Worm (Caenorhabditis elegans) whole organism, young adult: Measurements from ENCODE around the gene M70.5.

ENCODE experiments used
- B0035.1 ChIP-seq: sonication (generic microtip); optimal IDR thresholded peaks from 2 replicates; lab custom pipeline; 2016; ENCODE audit warnings: missing genetic modification characterization, mild to moderate bottlenecking, missing compliant biosample characterization, missing genotype, missing genetic modification reagents
- B0261.1 ChIP-seq: sonication (generic microtip); optimal IDR thresholded peaks from 2 replicates; lab custom pipeline; 2016; ENCODE audit warnings: mild to moderate bottlenecking, missing genetic modification characterization, moderate library complexity, missing compliant biosample characterization
- B0336.3 ChIP-seq: fragments of 200-800 bp; sonication (Bioruptor generic); IDR thresholded peaks from 2 replicates; pipeline ENCODE4 v1.3.6; 2022; ENCODE audit warnings: missing genetic modification characterization, missing compliant biosample characterization
- C06A6.2 ChIP-seq: fragments of 200-800 bp; sonication (Bioruptor generic); conservative IDR thresholded peaks from 2 replicates; pipeline ENCODE4 v1.3.6; 2022; ENCODE audit warnings: missing genetic modification characterization, missing compliant biosample characterization
- C17E4.6 ChIP-seq: fragments of 200-800 bp; sonication (Bioruptor generic); IDR thresholded peaks from 2 replicates; pipeline ENCODE4 v1.3.6; 2022; ENCODE audit warnings: missing genetic modification reagents, missing genetic modification characterization, missing compliant biosample characterization
- F22D6.2 ChIP-seq: sonication (generic microtip); optimal IDR thresholded peaks from 2 replicates; lab custom pipeline; 2016; ENCODE audit warnings: mild to moderate bottlenecking, missing genetic modification characterization, missing compliant biosample characterization
- F49E8.2 ChIP-seq: sonication (generic microtip); optimal IDR thresholded peaks from 3 replicates; lab custom pipeline; 2017; ENCODE audit warnings: missing genetic modification characterization, mild to moderate bottlenecking, missing compliant biosample characterization, antibody characterized with exemption, moderate library complexity; ENCODE audit not compliant: insufficient read depth
- F57A8.1 ChIP-seq: fragments of 200-800 bp; sonication (Bioruptor generic); optimal IDR thresholded peaks from 2 replicates; lab custom pipeline; 2018; ENCODE audit warnings: mild to moderate bottlenecking, missing genetic modification characterization, moderate library complexity, missing compliant biosample characterization
- F57C9.4 ChIP-seq: sonication (generic microtip); optimal IDR thresholded peaks from 2 replicates; lab custom pipeline; 2017; ENCODE audit warnings: mild to moderate bottlenecking, missing genetic modification characterization, missing compliant biosample characterization
- K11D2.4 ChIP-seq: fragments of 200-800 bp; sonication (Bioruptor generic); IDR thresholded peaks from 2 replicates; pipeline ENCODE4 v1.3.6; 2022; ENCODE audit warnings: missing genetic modification reagents, missing genetic modification characterization, missing compliant biosample characterization
- T07F8.4 ChIP-seq: sonication (generic microtip); optimal IDR thresholded peaks from 2 replicates; lab custom pipeline; 2016; ENCODE audit warnings: mild to moderate bottlenecking, missing genetic modification characterization, moderate library complexity, missing compliant biosample characterization
- T26A5.8 ChIP-seq: sonication (generic microtip); optimal IDR thresholded peaks from 2 replicates; lab custom pipeline; 2016; ENCODE audit warnings: missing genetic modification characterization, missing compliant biosample characterization
- Y53G8AR.9 ChIP-seq: fragments of 200-800 bp; sonication (Bioruptor generic); conservative IDR thresholded peaks from 2 replicates; pipeline ENCODE4 v1.3.6; 2022; ENCODE audit warnings: missing genetic modification reagents, missing genetic modification characterization, missing compliant biosample characterization
- Y56A3A.18 ChIP-seq: fragments of 200-800 bp; sonication (Bioruptor generic); IDR thresholded peaks from 2 replicates; pipeline ENCODE4 v1.3.6; 2022; ENCODE audit warnings: missing genetic modification reagents, missing genetic modification characterization, missing compliant biosample characterization
- atf-7 ChIP-seq: sonication (generic microtip); optimal IDR thresholded peaks from 2 replicates; lab custom pipeline; 2017; ENCODE audit warnings: mild to moderate bottlenecking, missing genetic modification characterization, missing compliant biosample characterization
- attf-5 ChIP-seq: fragments of 200-800 bp; sonication (Bioruptor generic); optimal IDR thresholded peaks from 2 replicates; lab custom pipeline; 2018; ENCODE audit warnings: mild to moderate bottlenecking, missing genetic modification characterization, missing compliant biosample characterization
- bed-1 ChIP-seq: fragments of 200-800 bp; sonication (Bioruptor generic); IDR thresholded peaks from 2 replicates; pipeline ENCODE4 v1.3.6; 2022; ENCODE audit warnings: missing genetic modification reagents, missing genetic modification characterization, missing compliant biosample characterization
- bed-2 ChIP-seq: fragments of 200-800 bp; sonication (Bioruptor generic); IDR thresholded peaks from 2 replicates; pipeline ENCODE4 v1.3.6; 2022; ENCODE audit warnings: missing genetic modification reagents, missing genetic modification characterization, missing compliant biosample characterization
- ceh-40 ChIP-seq: fragments of 200-800 bp; sonication (Bioruptor generic); IDR thresholded peaks from 2 replicates; pipeline ENCODE4 v1.3.6; 2022; ENCODE audit warnings: missing genetic modification characterization, missing compliant biosample characterization
- ceh-79 ChIP-seq: sonication (generic microtip); optimal IDR thresholded peaks from 2 replicates; lab custom pipeline; 2017; ENCODE audit warnings: mild to moderate bottlenecking, missing genetic modification characterization, missing compliant biosample characterization
- ceh-91 ChIP-seq: fragments of 200-800 bp; sonication (Bioruptor generic); IDR thresholded peaks from 2 replicates; pipeline ENCODE4 v1.3.6; 2022; ENCODE audit warnings: missing genetic modification reagents, missing genetic modification characterization, missing compliant biosample characterization
- die-1 ChIP-seq: sonication (generic microtip); optimal IDR thresholded peaks from 2 replicates; lab custom pipeline; 2016; ENCODE audit warnings: missing genotype, mild to moderate bottlenecking, missing genetic modification characterization, missing compliant biosample characterization
- dpff-1 ChIP-seq: sonication (generic microtip); optimal IDR thresholded peaks from 2 replicates; lab custom pipeline; 2017; ENCODE audit warnings: mild to moderate bottlenecking, missing genetic modification characterization, missing compliant biosample characterization
- egrh-3 ChIP-seq: fragments of 200-800 bp; sonication (Bioruptor generic); IDR thresholded peaks from 2 replicates; pipeline ENCODE4 v1.3.6; 2022; ENCODE audit warnings: missing genetic modification reagents, missing genetic modification characterization, missing compliant biosample characterization
- ekl-4 ChIP-seq: fragments of 200-800 bp; sonication (Bioruptor generic); IDR thresholded peaks from 2 replicates; pipeline ENCODE4 v1.3.6; 2022; ENCODE audit warnings: missing genetic modification reagents, missing genetic modification characterization, missing compliant biosample characterization
- him-1 ChIP-seq: sonication (generic microtip); optimal IDR thresholded peaks from 2 replicates; lab custom pipeline; 2016; ENCODE audit warnings: missing genotype, missing genetic modification reagents, missing genetic modification characterization, missing compliant biosample characterization
- hmg-20 ChIP-seq: fragments of 200-800 bp; sonication (Bioruptor generic); IDR thresholded peaks from 2 replicates; pipeline ENCODE4 v1.3.6; 2022; ENCODE audit warnings: missing genetic modification reagents, missing genetic modification characterization, missing compliant biosample characterization
- hsf-1 ChIP-seq: fragments of 200-800 bp; sonication (Bioruptor generic); IDR thresholded peaks from 2 replicates; pipeline ENCODE4 v1.3.6; 2022; ENCODE audit warnings: missing genetic modification reagents, missing genetic modification characterization, missing compliant biosample characterization
- lag-1 ChIP-seq: fragments of 200-800 bp; sonication (Bioruptor generic); IDR thresholded peaks from 2 replicates; pipeline ENCODE4 v1.3.6; 2022; ENCODE audit warnings: missing genetic modification reagents, missing genetic modification characterization, missing compliant biosample characterization
- lin-26 ChIP-seq: fragments of 200-800 bp; sonication (Bioruptor generic); IDR thresholded peaks from 2 replicates; pipeline ENCODE4 v1.3.6; 2022; ENCODE audit warnings: missing genetic modification reagents, missing genetic modification characterization, missing compliant biosample characterization
- lir-1 ChIP-seq: fragments of 200-800 bp; sonication (Bioruptor generic); conservative IDR thresholded peaks from 2 replicates; pipeline ENCODE4 v1.3.6; 2022; ENCODE audit warnings: missing genetic modification reagents, missing genetic modification characterization, missing compliant biosample characterization
- lsl-1 ChIP-seq: fragments of 200-800 bp; sonication (Bioruptor generic); optimal IDR thresholded peaks from 2 replicates; lab custom pipeline; 2018; ENCODE audit warnings: mild to moderate bottlenecking, missing genetic modification characterization, moderate library complexity, missing compliant biosample characterization
- lsy-27 ChIP-seq: sonication (generic microtip); optimal IDR thresholded peaks from 2 replicates; lab custom pipeline; 2017; ENCODE audit warnings: missing genetic modification characterization, mild to moderate bottlenecking, missing compliant biosample characterization, antibody characterized with exemption, missing genotype, borderline replicate concordance; ENCODE audit not compliant: insufficient read depth
- madf-10 ChIP-seq: sonication (generic microtip); optimal IDR thresholded peaks from 2 replicates; lab custom pipeline; 2016; ENCODE audit warnings: mild to moderate bottlenecking, missing genetic modification characterization, missing compliant biosample characterization
- madf-3 ChIP-seq: fragments of 200-800 bp; sonication (Bioruptor generic); IDR thresholded peaks from 2 replicates; pipeline ENCODE4 v1.3.6; 2022; ENCODE audit warnings: missing genetic modification reagents, missing genetic modification characterization, missing compliant biosample characterization
- mcd-1 ChIP-seq: fragments of 200-800 bp; sonication (Bioruptor generic); IDR thresholded peaks from 2 replicates; pipeline ENCODE4 v1.3.6; 2022; ENCODE audit warnings: missing genetic modification reagents, missing genetic modification characterization, missing compliant biosample characterization
- nhr-120 ChIP-seq: fragments of 200-800 bp; sonication (Bioruptor generic); IDR thresholded peaks from 2 replicates; pipeline ENCODE4 v1.3.6; 2022; ENCODE audit warnings: missing genetic modification characterization, missing compliant biosample characterization
- nhr-80 ChIP-seq: sonication (generic microtip); optimal IDR thresholded peaks from 2 replicates; lab custom pipeline; 2016; ENCODE audit warnings: missing genetic modification characterization, missing compliant biosample characterization
- rcor-1 ChIP-seq: fragments of 200-800 bp; sonication (Bioruptor generic); IDR thresholded peaks from 2 replicates; pipeline ENCODE4 v1.3.6; 2022; ENCODE audit warnings: missing genetic modification reagents, missing genetic modification characterization, missing compliant biosample characterization
- repo-1 ChIP-seq: sonication (generic microtip); optimal IDR thresholded peaks from 2 replicates; lab custom pipeline; 2017; ENCODE audit warnings: mild to moderate bottlenecking, missing genetic modification characterization, missing compliant biosample characterization
- rpc-1 ChIP-seq, 2 experiments: fragments of 150-350 bp in 1 of 2; sonication (generic microtip) in 1 of 2; optimal IDR thresholded peaks; 2 replicates each; lab custom pipeline; 2014 to 2018; ENCODE audit warnings: missing biosample characterization in 1 of 2, missing genetic modification characterization in 1 of 2, missing genetic modification reagents in 1 of 2, missing genotype in 1 of 2
- sea-2 ChIP-seq: fragments of 200-800 bp; sonication (Bioruptor generic); IDR thresholded peaks from 2 replicates; pipeline ENCODE4 v1.3.6; 2022; ENCODE audit warnings: missing genetic modification characterization, missing compliant biosample characterization
- somi-1 ChIP-seq: fragments of 200-800 bp; sonication (Bioruptor generic); optimal IDR thresholded peaks from 2 replicates; lab custom pipeline; 2018; ENCODE audit warnings: mild to moderate bottlenecking, missing genetic modification characterization, missing compliant biosample characterization
- tbp1 ChIP-seq: fragments of 200-800 bp; sonication (Bioruptor generic); optimal IDR thresholded peaks from 2 replicates; lab custom pipeline; 2018; ENCODE audit warnings: mild to moderate bottlenecking, missing genetic modification characterization, missing compliant biosample characterization
- tlf-1 ChIP-seq: fragments of 200-800 bp; sonication (Bioruptor generic); optimal IDR thresholded peaks from 2 replicates; lab custom pipeline; 2018; ENCODE audit warnings: mild to moderate bottlenecking, missing genetic modification characterization, missing compliant biosample characterization
- unc-130 ChIP-seq: sonication (generic microtip); optimal IDR thresholded peaks from 2 replicates; lab custom pipeline; 2016; ENCODE audit warnings: missing genetic modification reagents, missing genetic modification characterization, missing compliant biosample characterization
- zfh-2 ChIP-seq: fragments of 200-800 bp; sonication (Bioruptor generic); conservative IDR thresholded peaks from 2 replicates; pipeline ENCODE4 v1.3.6; 2022; ENCODE audit warnings: missing genetic modification reagents, missing genetic modification characterization, missing compliant biosample characterization
- ztf-18 ChIP-seq: sonication (generic microtip); optimal IDR thresholded peaks from 2 replicates; lab custom pipeline; 2016; ENCODE audit warnings: missing genotype, mild to moderate bottlenecking, missing genetic modification characterization, missing compliant biosample characterization
- ztf-26 ChIP-seq: sonication (generic microtip); optimal IDR thresholded peaks from 2 replicates; lab custom pipeline; 2017; ENCODE audit warnings: missing genetic modification characterization, missing compliant biosample characterization

Gene M70.5

DNA sequence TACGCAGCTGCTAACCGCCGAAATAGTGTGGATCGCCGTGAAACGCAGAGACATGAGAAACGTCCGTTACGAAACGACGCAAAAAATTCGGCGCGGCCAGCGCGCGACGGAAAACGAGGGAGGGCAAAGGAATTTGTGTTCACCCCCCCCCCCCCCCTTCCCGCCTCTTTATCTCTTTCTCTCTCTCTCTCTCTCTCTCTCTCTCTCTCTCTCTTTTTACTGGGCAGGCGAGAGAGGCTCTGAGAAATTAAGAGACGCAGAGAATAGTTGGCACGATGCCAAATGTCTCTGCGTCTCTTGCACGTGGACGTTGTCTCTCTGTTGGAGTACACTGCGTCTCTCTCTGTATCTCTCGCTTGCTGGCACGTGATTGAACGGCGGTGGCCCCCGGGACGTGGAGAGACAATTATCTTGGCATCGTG is 56.1 kb downstream of the M70.5 start (continued):
- TF ChIP-seq unc-130 (GFP tag; lab: Kevin White, UChicago): no peak
- TF ChIP-seq Y56A3A.18 (GFP tag; lab: Robert Waterston, UW): peak; percentile 71; the same call in 1 of the 2 replicates
- TF ChIP-seq ekl-4 (GFP tag; lab: Robert Waterston, UW): peak; percentile 93
- TF ChIP-seq lin-26 (GFP tag; lab: Robert Waterston, UW): peak; percentile 66; the same call in 1 of the 2 replicates
- TF ChIP-seq B0261.1 (tag; lab: Kevin White, UChicago): peak; percentile 19
- no peak for TF ChIP-seq T07F8.4 (tag; lab: Kevin White, UChicago)
- TF ChIP-seq ceh-79: peak; percentile 58
- TF ChIP-seq bed-2 (GFP tag; lab: Robert Waterston, UW): peak; percentile 62; the same call in 1 of the 2 replicates
- peak; percentile 84 for TF ChIP-seq madf-3 (GFP tag; lab: Robert Waterston, UW)
- TF ChIP-seq B0336.3: peak; percentile 99
- TF ChIP-seq F22D6.2: peak; percentile 90
- peak; percentile 92 for TF ChIP-seq attf-5 (GFP tag; lab: Kevin White, UChicago)
- peak; percentile 95 for TF ChIP-seq tlf-1
- peak; percentile 95 for TF ChIP-seq madf-10 (tag; lab: Kevin White, UChicago)
- TF ChIP-seq F57C9.4 (tag; lab: Kevin White, UChicago): peak; percentile 94
- peak; percentile 98 for TF ChIP-seq C06A6.2
- TF ChIP-seq tbp1: peak; percentile 73
- peak; percentile 88; the same call in 1 of the 2 replicates for TF ChIP-seq sea-2
- TF ChIP-seq lsl-1: peak; percentile 7
- peak; percentile 54 for TF ChIP-seq die-1
- peak; percentile 92 for TF ChIP-seq mcd-1
- TF ChIP-seq bed-1: no peak
- peak; percentile 76; the same call in 1 of the 2 replicates for TF ChIP-seq hmg-20
- TF ChIP-seq ztf-18: peak; percentile 60
- peak; percentile 75 for TF ChIP-seq nhr-80 (tag; lab: Kevin White, UChicago)
- peak; percentile 96 for TF ChIP-seq Y53G8AR.9 (GFP tag; lab: Robert Waterston, UW)
- TF ChIP-seq rcor-1: peak; percentile 85
- no peak for TF ChIP-seq ceh-91
- TF ChIP-seq lag-1 (GFP tag; lab: Robert Waterston, UW): peak; percentile 79; the same call in 1 of the 2 replicates
- peak; percentile 100 for TF ChIP-seq zfh-2 (GFP tag; lab: Robert Waterston, UW)
- peak; percentile 95 for TF ChIP-seq repo-1 (tag; lab: Kevin White, UChicago)
- TF ChIP-seq lir-1: peak; percentile 83
- TF ChIP-seq ceh-40 (GFP tag; lab: Robert Waterston, UW): no peak
- TF ChIP-seq hsf-1: peak; percentile 44; the same call in 1 of the 2 replicates
- peak; percentile 99 for TF ChIP-seq ztf-26 (tag; lab: Kevin White, UChicago)
- TF ChIP-seq nhr-120: 0 out of 2 replicates have a peak, but pooled peaks have one; percentile 30
- TF ChIP-seq K11D2.4 (GFP tag; lab: Robert Waterston, UW): peak; percentile 97
- TF ChIP-seq egrh-3: peak; percentile 98
- TF ChIP-seq rpc-1 (optimal IDR thresholded peaks at IDR 0.05; lab: Kevin White, UChicago): no peak
- no peak for TF ChIP-seq rpc-1 (tag; optimal IDR thresholded peaks at IDR 0.05; lab: Kevin White, UChicago)
- TF ChIP-seq B0035.1 (tag; lab: Kevin White, UChicago): peak; percentile 68
- peak; percentile 23 for TF ChIP-seq T26A5.8
- TF ChIP-seq F49E8.2: no peak
- peak; percentile 70 for TF ChIP-seq dpff-1 (tag; lab: Kevin White, UChicago)
- TF ChIP-seq somi-1 (GFP tag; lab: Kevin White, UChicago): peak; percentile 100
- no peak for TF ChIP-seq him-1 (tag; lab: Kevin White, UChicago)
- TF ChIP-seq atf-7 (tag; lab: Kevin White, UChicago): peak; percentile 97
- peak; percentile 47 for TF ChIP-seq C17E4.6 (GFP tag; lab: Robert Waterston, UW)
- peak; percentile 32 for TF ChIP-seq F57A8.1 (GFP tag; lab: Kevin White, UChicago)
- TF ChIP-seq lsy-27 (tag; lab: Kevin White, UChicago): no peak
